Worm (Caenorhabditis elegans): ENCODE data around the gene fat-3.
A peak's percentile ranks its signal among the peaks of the same experiment; 100 is the strongest.

Gene fat-3

DNA sequence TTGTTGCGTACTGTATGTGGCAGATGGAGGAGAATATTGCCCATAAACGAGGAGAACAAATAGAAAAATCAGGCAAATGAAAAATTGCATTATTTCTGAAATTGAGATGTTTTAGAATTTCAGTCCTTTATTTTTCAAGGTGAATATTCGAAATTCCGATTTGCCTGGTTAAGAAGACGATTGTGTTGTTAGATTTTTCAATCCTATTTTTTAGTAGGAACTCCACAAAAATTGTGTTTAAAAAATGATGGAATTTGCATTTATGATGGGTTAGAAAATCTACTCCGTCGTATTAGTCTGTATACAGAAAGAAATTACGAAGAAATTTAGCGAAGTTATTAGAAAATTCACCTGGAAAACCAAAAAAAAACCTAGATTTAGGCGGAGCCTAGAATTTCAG, 12.6 kb downstream of the fat-3 start, which contains the start of gene egl-20:
TSS of gene egl-20 (minus strand) at position 101 of the 400 bp plus-strand sequence.
- TF ChIP-seq aha-1 (tag; optimal IDR thresholded peaks at IDR 0.05) (no peak), nhr-85 (tag) (no peak), fos-1 (tag; optimal IDR thresholded peaks at IDR 0.05) (no peak), irx-1 (tag; optimal IDR thresholded peaks at IDR 0.05) (no peak), ceh-63 (GFP tag; optimal IDR thresholded peaks at IDR 0.05) (no peak), ceh-88 (GFP tag; IDR thresholded peaks at IDR 0.05) (no peak), snpc-4 (tag; optimal IDR thresholded peaks at IDR 0.05) (no peak), isw-1 (GFP tag; IDR thresholded peaks at IDR 0.05) (no peak), dsc-1 (tag; optimal IDR thresholded peaks at IDR 0.05) (no peak), hlh-4 (tag; optimal IDR thresholded peaks at IDR 0.05) (no peak), ztf-4 (tag; optimal IDR thresholded peaks at IDR 0.05) (no peak), hpl-2 (GFP tag; optimal IDR thresholded peaks at IDR 0.05) (no peak), ceh-90 (tag; optimal IDR thresholded peaks at IDR 0.05) (no peak), lsy-2 (tag; optimal IDR thresholded peaks at IDR 0.05) (no peak), ceh-8 (GFP tag; optimal IDR thresholded peaks at IDR 0.05) (no peak), rnt-1 (tag; optimal IDR thresholded peaks at IDR 0.05) (no peak), lin-14 (GFP tag; optimal IDR thresholded peaks at IDR 0.05) (no peak), nhr-47 (tag; optimal IDR thresholded peaks at IDR 0.05) (no peak)

DNA sequence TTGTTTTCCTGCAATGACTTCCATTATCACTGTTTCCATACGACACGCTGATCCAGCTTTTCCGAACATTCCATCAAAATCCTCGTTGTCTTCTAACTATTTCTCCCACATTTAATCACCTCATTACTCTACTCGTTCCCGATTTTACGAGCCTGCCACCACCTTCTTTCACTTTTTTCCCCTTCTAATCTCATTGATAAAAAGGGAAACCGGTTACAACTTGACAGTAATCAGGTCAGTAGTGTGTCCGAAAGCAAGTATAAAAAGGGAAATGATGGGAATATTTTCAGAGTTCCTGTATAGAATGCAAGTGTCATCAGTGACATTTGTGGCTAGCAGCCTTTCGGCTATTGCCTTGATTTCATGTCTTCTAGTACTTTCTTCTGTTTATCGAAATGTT, 18.8 kb downstream of the fat-3 start, which contains the start of gene col-123:
TSS of gene col-123 (plus strand) at position 301 of the 400 bp plus-strand sequence.
- TF ChIP-seq lsy-2 (tag; optimal IDR thresholded peaks at IDR 0.05) (no peak), blmp-1 (tag; optimal IDR thresholded peaks at IDR 0.05) (peak; percentile 53)

DNA sequence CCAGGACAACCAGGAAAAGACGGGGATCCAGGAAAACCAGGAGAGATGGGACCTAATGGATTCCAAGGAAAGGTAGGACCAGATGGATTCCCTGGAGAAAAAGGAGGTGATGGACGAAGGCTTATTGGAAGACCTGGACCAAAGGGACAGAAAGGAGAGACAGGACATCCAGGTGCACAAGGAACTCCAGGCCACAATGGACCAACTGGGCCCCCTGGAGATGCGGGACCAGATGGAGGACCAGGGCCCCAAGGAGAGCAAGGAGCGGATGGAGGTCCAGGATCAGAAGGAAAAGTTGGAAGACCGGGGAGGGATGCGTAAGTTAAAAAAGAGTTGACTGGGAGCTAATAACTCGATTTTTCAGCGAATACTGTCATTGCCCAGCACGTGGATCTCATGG, 19.8 kb downstream of the fat-3 start:
- TF ChIP-seq xbp-1 (tag; optimal IDR thresholded peaks at IDR 0.05) (no peak), nhr-12 (tag; optimal IDR thresholded peaks at IDR 0.05) (no peak), ceh-63 (GFP tag; optimal IDR thresholded peaks at IDR 0.05) (no peak), fos-1 (tag; optimal IDR thresholded peaks at IDR 0.05) (no peak)

- TF ChIP-seq irx-1 (tag; optimal IDR thresholded peaks at IDR 0.05), result no peak
- TF ChIP-seq lin-39 (tag; optimal IDR thresholded peaks at IDR 0.05), result no peak
- no peak for TF ChIP-seq zag-1 (tag; optimal IDR thresholded peaks at IDR 0.05)
- no peak for TF ChIP-seq efl-1 (optimal IDR thresholded peaks at IDR 0.05)
- TF ChIP-seq efl-1 (GFP tag; optimal IDR thresholded peaks at IDR 0.05 in 1 of 2), result peak in 1 of 2 experiments; percentile 89
- no peak for TF ChIP-seq F16B12.6 (tag; optimal IDR thresholded peaks at IDR 0.05)
- TF ChIP-seq ceh-90 (tag; optimal IDR thresholded peaks at IDR 0.05), result no peak
- no peak for TF ChIP-seq alr-1 (tag; optimal IDR thresholded peaks at IDR 0.05; ENCODE audit: borderline replicate concordance)
Observed at ce11 chrIV:9824480-9824879, 21.7 kb downstream of the fat-3 start, which contains the start of gene catp-6. TSS of gene catp-6 (minus strand) at chrIV:9824580.

DNA sequence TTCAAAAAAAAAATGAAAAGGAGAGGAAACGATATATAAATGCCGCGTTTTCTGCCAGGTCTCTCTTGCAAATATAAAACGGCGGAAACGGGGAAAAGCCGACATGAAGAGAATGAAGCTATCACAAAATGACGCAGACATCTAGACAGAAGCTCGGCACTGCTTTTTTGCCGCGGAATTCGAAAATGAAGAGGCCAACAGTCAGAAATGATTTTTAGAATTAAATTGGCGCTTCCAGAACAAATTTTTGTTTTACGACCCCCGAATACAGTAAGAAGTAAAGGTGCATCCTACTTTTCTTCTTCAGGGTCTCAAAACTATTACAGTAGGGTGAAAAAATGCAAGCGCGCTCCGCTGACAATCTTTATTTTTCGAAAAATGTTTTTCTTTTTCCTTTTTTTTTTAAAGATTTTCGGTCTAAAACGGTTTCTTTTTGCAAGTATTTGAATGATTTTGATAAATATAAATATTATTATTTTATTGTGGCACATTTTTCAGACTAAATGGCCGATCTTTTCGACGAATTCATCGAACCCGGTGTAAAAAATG, 22.4 kb downstream of the fat-3 start, which contains the start of gene mtr-4:
TSS of gene mtr-4 (plus strand) at position 499 of the 549 bp plus-strand sequence.
- TF ChIP-seq nhr-84 (tag; optimal IDR thresholded peaks at IDR 0.05) (no peak), nhr-85 (tag) (no peak), lsy-2 (tag; optimal IDR thresholded peaks at IDR 0.05) (peak in 1 of 2 experiments; percentile 53), snpc-4 (tag; optimal IDR thresholded peaks at IDR 0.05) (no peak), alr-1 (tag; optimal IDR thresholded peaks at IDR 0.05; ENCODE audit: borderline replicate concordance) (no peak), tbx-2 (tag; optimal IDR thresholded peaks at IDR 0.05) (peak; percentile 2), nhr-20 (tag; optimal IDR thresholded peaks at IDR 0.05) (no peak), fkh-8 (tag; optimal IDR thresholded peaks at IDR 0.05) (peak; percentile 8), blmp-1 (tag; optimal IDR thresholded peaks at IDR 0.05) (no peak), lin-15B (tag; optimal IDR thresholded peaks at IDR 0.05) (peak; percentile 21), lin-14 (GFP tag; optimal IDR thresholded peaks at IDR 0.05) (no peak), zip-4 (GFP tag; optimal IDR thresholded peaks at IDR 0.05) (no peak), elt-2 (tag; optimal IDR thresholded peaks at IDR 0.05) (peak; percentile 57), ces-1 (GFP tag; optimal IDR thresholded peaks at IDR 0.05) (no peak), swsn-7 (tag; optimal IDR thresholded peaks at IDR 0.05) (peak; percentile 25), nhr-90 (tag; optimal IDR thresholded peaks at IDR 0.05; ENCODE audit: poor library complexity) (no peak), dpl-1 (GFP tag; optimal IDR thresholded peaks at IDR 0.05) (peak; percentile 33 to 73 (median 59)), vab-15 (tag; optimal IDR thresholded peaks at IDR 0.05) (no peak), unc-62 (GFP tag; optimal IDR thresholded peaks at IDR 0.05) (no peak), lin-39 (tag; optimal IDR thresholded peaks at IDR 0.05) (no peak), efl-1 (optimal IDR thresholded peaks at IDR 0.05) (peak; percentile 32 to 69), efl-1 (GFP tag; optimal IDR thresholded peaks at IDR 0.05 in 1 of 2) (peak; percentile 73 to 95), unc-130 (tag; optimal IDR thresholded peaks at IDR 0.05) (peak; percentile 6), isw-1 (GFP tag; IDR thresholded peaks at IDR 0.05) (no peak; the same call in 1 of the 2 replicates), lin-35 (GFP tag; optimal IDR thresholded peaks at IDR 0.05) (peak; percentile 40 to 63), pag-3 (tag; optimal IDR thresholded peaks at IDR 0.05; ENCODE audit: borderline replicate concordance, insufficient read depth) (no peak), ceh-63 (GFP tag; optimal IDR thresholded peaks at IDR 0.05) (no peak)
